Worm (Caenorhabditis elegans): ENCODE data around the gene lir-2.

DNA sequence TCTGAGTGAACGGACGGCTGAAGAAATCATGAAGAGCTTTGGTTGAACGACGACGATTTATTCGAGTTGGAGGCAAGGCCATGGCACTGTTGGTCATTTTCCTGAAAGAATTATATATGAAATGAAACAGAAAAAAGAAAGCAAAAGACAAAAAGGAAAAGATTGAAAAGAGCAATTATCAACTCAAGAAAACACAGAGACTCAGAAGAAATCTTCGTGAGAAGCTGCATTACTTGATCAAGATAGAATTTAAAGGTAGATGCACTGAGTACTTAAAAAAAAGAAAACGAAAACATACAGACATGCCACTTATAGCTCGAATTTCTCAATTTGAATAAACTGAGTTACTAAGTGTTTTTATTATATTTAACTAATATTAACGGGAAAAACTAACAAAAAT, 51.4 kb downstream of the lir-2 start, which contains the start of gene cpna-5:
- TF ChIP-seq ama-1 (optimal IDR thresholded peaks at IDR 0.05) (no peak), flt-1 (GFP tag; IDR thresholded peaks at IDR 0.05) (no peak), B0310.2 (tag; optimal IDR thresholded peaks at IDR 0.05) (no peak), hmg-4 (GFP tag; optimal IDR thresholded peaks at IDR 0.05) (no peak), ets-7 (tag; optimal IDR thresholded peaks at IDR 0.05) (no peak), tbx-11 (GFP tag; IDR thresholded peaks at IDR 0.05) (no peak), tbx-37 (GFP tag; conservative IDR thresholded peaks at IDR 0.05) (no peak), ceh-36 (tag; optimal IDR thresholded peaks at IDR 0.05) (no peak), hmbx-1 (tag; optimal IDR thresholded peaks at IDR 0.05) (no peak), sea-1 (GFP tag; conservative IDR thresholded peaks at IDR 0.05) (no peak), pes-1 (GFP tag; IDR thresholded peaks at IDR 0.05) (no peak), ceh-13 (GFP tag; optimal IDR thresholded peaks at IDR 0.05) (no peak)
